Worm (Caenorhabditis elegans): ENCODE measurements around the gene nhr-56.
"Not testable (repeated sequence)": the region's sequence is repeated elsewhere in the genome, so short reads cannot be mapped to it uniquely, and the experiment has no call there.

ce11 chrV:2255191-2255590 lies 36.4 kb downstream of the nhr-56 start, which contains the start of gene F41B5.1:
- not testable (repeated sequence) for TF ChIP-seq lin-15B, nhr-6 (tag; optimal IDR thresholded peaks at IDR 0.05)

Data from whole organism, L4 larva.